Worm (Caenorhabditis elegans): ENCODE measurements around the gene prde-1.

The prde-1 gene

ce11 chrV:15562541-15562940, 24.5 kb downstream of the prde-1 start:
- TF ChIP-seq him-1 (tag; optimal IDR thresholded peaks at IDR 0.05), result no peak
- no peak for TF ChIP-seq dao-5 (tag; optimal IDR thresholded peaks at IDR 0.05)
- no peak for TF ChIP-seq W03F9.2 (tag; optimal IDR thresholded peaks at IDR 0.05)

ce11 chrV:15563477-15563876, 25.4 kb downstream of the prde-1 start:
- TF ChIP-seq W03F9.2 (tag; optimal IDR thresholded peaks at IDR 0.05), result no peak
- no peak for TF ChIP-seq dao-5 (tag; optimal IDR thresholded peaks at IDR 0.05)
- TF ChIP-seq him-1 (tag; optimal IDR thresholded peaks at IDR 0.05), result no peak

- TF ChIP-seq W03F9.2 (tag; optimal IDR thresholded peaks at IDR 0.05) (no peak), him-1 (tag; optimal IDR thresholded peaks at IDR 0.05) (no peak), dao-5 (tag; optimal IDR thresholded peaks at IDR 0.05) (no peak)
Measured at ce11 chrV:15563985-15564384, 25.9 kb downstream of the prde-1 start.

- TF ChIP-seq dao-5 (tag; optimal IDR thresholded peaks at IDR 0.05), result no peak
- no peak for TF ChIP-seq W03F9.2 (tag; optimal IDR thresholded peaks at IDR 0.05)
- peak; percentile 22 for TF ChIP-seq him-1 (tag; optimal IDR thresholded peaks at IDR 0.05)
Measured at ce11 chrV:15566511-15567178, 28.6 kb downstream of the prde-1 start.

- TF ChIP-seq dao-5 (tag; optimal IDR thresholded peaks at IDR 0.05) (no peak), him-1 (tag; optimal IDR thresholded peaks at IDR 0.05) (no peak), W03F9.2 (tag; optimal IDR thresholded peaks at IDR 0.05) (no peak)
Measured at ce11 chrV:15567344-15567804, 29.3 kb downstream of the prde-1 start, which contains the start of gene acs-2. Gene acs-2 (plus strand): TSS chrV:15567394.

- TF ChIP-seq him-1 (tag; optimal IDR thresholded peaks at IDR 0.05) (no peak), dao-5 (tag; optimal IDR thresholded peaks at IDR 0.05) (no peak), W03F9.2 (tag; optimal IDR thresholded peaks at IDR 0.05) (no peak)
Measured at ce11 chrV:15568381-15568780, 30.3 kb downstream of the prde-1 start.

ce11 chrV:15569702-15570430, 31.8 kb downstream of the prde-1 start, which contains the start of gene lsm-5:
Gene lsm-5 (plus strand): TSS chrV:15570380.
- no peak for TF ChIP-seq dao-5 (tag; optimal IDR thresholded peaks at IDR 0.05)
- TF ChIP-seq W03F9.2 (tag; optimal IDR thresholded peaks at IDR 0.05), result no peak
- no peak for TF ChIP-seq him-1 (tag; optimal IDR thresholded peaks at IDR 0.05)

ce11 chrV:15571006-15571526, 33.0 kb downstream of the prde-1 start, which contains the start of gene fbxa-95:
Gene fbxa-95 (plus strand): TSS chrV:15571476.
- TF ChIP-seq W03F9.2 (tag; optimal IDR thresholded peaks at IDR 0.05) (no peak), dao-5 (tag; optimal IDR thresholded peaks at IDR 0.05) (no peak), him-1 (tag; optimal IDR thresholded peaks at IDR 0.05) (no peak)

ce11 chrV:15572613-15573012, 34.6 kb downstream of the prde-1 start, which contains the start of gene fbxa-94:
Gene fbxa-94 (plus strand): TSS chrV:15572913.
- TF ChIP-seq W03F9.2 (tag; optimal IDR thresholded peaks at IDR 0.05), result no peak

- TF ChIP-seq him-1 (tag; optimal IDR thresholded peaks at IDR 0.05) (no peak), dao-5 (tag; optimal IDR thresholded peaks at IDR 0.05) (no peak), W03F9.2 (tag; optimal IDR thresholded peaks at IDR 0.05) (no peak)
Measured at ce11 chrV:15575305-15575704, 37.3 kb downstream of the prde-1 start, which contains the start of gene mdt-28. Gene mdt-28 (minus strand): TSS chrV:15575405.

- TF ChIP-seq dao-5 (tag; optimal IDR thresholded peaks at IDR 0.05), result no peak
- no peak for TF ChIP-seq W03F9.2 (tag; optimal IDR thresholded peaks at IDR 0.05)
- TF ChIP-seq him-1 (tag; optimal IDR thresholded peaks at IDR 0.05), result no peak
Measured at ce11 chrV:15577395-15577896, 39.4 kb downstream of the prde-1 start, which contains the start of gene atx-3. Gene atx-3 (minus strand): TSS chrV:15577445.

ce11 chrV:15578386-15578785, 40.3 kb downstream of the prde-1 start, which contains the start of gene F28F8.9:
Gene F28F8.9 (minus strand): TSS chrV:15578673.
- TF ChIP-seq him-1 (tag; optimal IDR thresholded peaks at IDR 0.05), result no peak
- TF ChIP-seq dao-5 (tag; optimal IDR thresholded peaks at IDR 0.05), result no peak
- TF ChIP-seq W03F9.2 (tag; optimal IDR thresholded peaks at IDR 0.05), result no peak

ce11 chrV:15590183-15590667, 52.2 kb downstream of the prde-1 start, which contains the start of gene F28F8.7:
Gene F28F8.7 (minus strand): TSS chrV:15590617.
- TF ChIP-seq him-1 (tag; optimal IDR thresholded peaks at IDR 0.05), result peak; percentile 92
